Worm (Caenorhabditis elegans): Measurements from ENCODE around the gene rop-1.

- TF ChIP-seq him-1 (tag; optimal IDR thresholded peaks at IDR 0.05), result no peak
- TF ChIP-seq dao-5 (tag; optimal IDR thresholded peaks at IDR 0.05), result no peak
These were observed 2.2 kb downstream of the rop-1 start for ce11 chrV:10252682-10253081.
